Worm (Caenorhabditis elegans): ENCODE data around the gene F39G3.4.

- TF ChIP-seq unc-62 (GFP tag; optimal IDR thresholded peaks at IDR 0.05) (no peak), fos-1 (tag; optimal IDR thresholded peaks at IDR 0.05) (no peak), tbx-2 (tag; optimal IDR thresholded peaks at IDR 0.05) (no peak), ztf-4 (tag; optimal IDR thresholded peaks at IDR 0.05) (no peak)
Measured at ce11 chrV:4745269-4745668, 20.7 kb downstream of the F39G3.4 start, which contains the start of gene C18G1.7.
